Worm (Caenorhabditis elegans): ENCODE measurements around the gene T20D4.7.

DNA sequence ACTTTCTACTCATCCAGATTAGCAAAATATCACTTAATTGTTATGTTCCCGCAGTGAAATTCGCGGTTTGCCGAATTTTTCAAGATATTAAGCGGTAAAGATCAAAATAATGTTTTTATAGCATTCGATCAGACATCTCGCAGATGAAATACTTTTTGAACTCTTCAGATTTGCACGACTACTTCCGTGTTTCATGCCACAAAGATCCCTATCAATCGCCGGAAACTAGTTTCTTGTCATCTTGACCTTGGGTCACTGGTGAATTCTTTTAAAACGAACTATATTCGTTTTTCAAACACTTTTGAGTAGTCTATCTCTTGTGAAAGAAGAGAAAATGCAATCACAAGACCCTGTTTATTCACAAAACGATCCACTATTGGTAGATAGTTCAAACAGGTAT, 4.3 kb downstream of the T20D4.7 start, which contains the start of gene txt-11:
- TF ChIP-seq elt-1 (tag; optimal IDR thresholded peaks at IDR 0.05; ENCODE audit: borderline replicate concordance, insufficient read depth) (no peak), ham-2 (GFP tag; optimal IDR thresholded peaks at IDR 0.05) (no peak), hlh-1 (tag; optimal IDR thresholded peaks at IDR 0.05) (no peak), ces-1 (GFP tag; optimal IDR thresholded peaks at IDR 0.05) (no peak), ztf-11 (tag; optimal IDR thresholded peaks at IDR 0.05) (no peak)

Measured in whole organism, mixed stage, embryonic.